Fruit fly (Drosophila melanogaster) whole organism, embryonic: ENCODE results near the gene Dmtn.

ENCODE experiments used
- ATbp ChIP-seq: fragments of 200-800 bp; sonication (Bioruptor generic); optimal IDR thresholded peaks from 2 replicates; lab custom pipeline; 2017; ENCODE audit warnings: missing biosample characterization, mild to moderate bottlenecking, missing genetic modification characterization, missing genetic modification reagents
- Adf1 ChIP-seq: fragments of 200-800 bp; sonication (Bioruptor generic); IDR thresholded peaks from 2 replicates; pipeline ENCODE4 v1.3.6; 2022; ENCODE audit warnings: missing biosample characterization, missing genetic modification characterization
- Asciz ChIP-seq: fragments of 200-800 bp; sonication (Bioruptor generic); optimal IDR thresholded peaks from 2 replicates; lab custom pipeline; 2017; ENCODE audit warnings: missing biosample characterization, mild to moderate bottlenecking, missing genetic modification characterization, missing genetic modification reagents
- B-H2 ChIP-seq: fragments of 200-800 bp; sonication (Bioruptor generic); optimal IDR thresholded peaks from 2 replicates; lab custom pipeline; 2018; ENCODE audit warnings: missing biosample characterization, mild to moderate bottlenecking, missing genetic modification characterization
- C15 ChIP-seq: fragments of 200-800 bp; sonication (Bioruptor generic); IDR thresholded peaks from 3 replicates; pipeline ENCODE4 v1.3.6; 2022; ENCODE audit warnings: missing biosample characterization, missing genetic modification characterization
- CG1024 ChIP-seq: fragments of 200-800 bp; sonication (Bioruptor generic); IDR thresholded peaks from 2 replicates; pipeline ENCODE4 v1.3.6; 2022; ENCODE audit warnings: missing biosample characterization, missing genetic modification characterization
- CG10267 ChIP-seq: fragments of 200-800 bp; sonication (Bioruptor generic); optimal IDR thresholded peaks from 2 replicates; lab custom pipeline; 2018; ENCODE audit warnings: missing biosample characterization, mild to moderate bottlenecking, missing genetic modification characterization, moderate library complexity
- CG13624 ChIP-seq: fragments of 200-800 bp; sonication (Bioruptor generic); optimal IDR thresholded peaks from 2 replicates; lab custom pipeline; 2016; ENCODE audit warnings: missing biosample characterization, missing genetic modification characterization
- CG17912 ChIP-seq: fragments of 200-800 bp; sonication (Bioruptor generic); optimal IDR thresholded peaks from 2 replicates; lab custom pipeline; 2018; ENCODE audit warnings: missing biosample characterization, mild to moderate bottlenecking, missing genetic modification characterization
- CG18011 ChIP-seq: fragments of 200-800 bp; sonication (Bioruptor generic); optimal IDR thresholded peaks from 2 replicates; lab custom pipeline; 2017; ENCODE audit warnings: missing biosample characterization, missing genetic modification characterization, mild to moderate bottlenecking, moderate library complexity, missing genotype
- CG2712 ChIP-seq: fragments of 200-800 bp; optimal IDR thresholded peaks from 3 replicates; lab custom pipeline; 2019; ENCODE audit warnings: missing biosample characterization, mild to moderate bottlenecking, missing genetic modification characterization, moderate library complexity
- CG2875 ChIP-seq: fragments of 200-800 bp; sonication (Bioruptor generic); optimal IDR thresholded peaks from 2 replicates; lab custom pipeline; 2017; ENCODE audit warnings: missing biosample characterization, mild to moderate bottlenecking, missing genetic modification characterization, missing genetic modification reagents
- CG31224 ChIP-seq: fragments of 200-800 bp; sonication (Bioruptor generic); IDR thresholded peaks from 2 replicates; pipeline ENCODE4 v1.3.6; 2022; ENCODE audit warnings: missing biosample characterization, missing genetic modification characterization
- CG32532 ChIP-seq: fragments of 200-800 bp; sonication (Bioruptor generic); IDR thresholded peaks from 2 replicates; pipeline ENCODE4 v1.3.6; 2022; ENCODE audit warnings: missing biosample characterization, missing genetic modification characterization
- CG3847 ChIP-seq: fragments of 200-800 bp; sonication (Bioruptor generic); IDR thresholded peaks from 2 replicates; pipeline ENCODE4 v1.3.6; 2022; ENCODE audit warnings: missing biosample characterization, missing genetic modification characterization
- CG3995 ChIP-seq: fragments of 200-800 bp; sonication (Bioruptor generic); optimal IDR thresholded peaks from 3 replicates; lab custom pipeline; 2016; ENCODE audit warnings: missing biosample characterization, missing genetic modification characterization
- CG42726 ChIP-seq: fragments of 200-800 bp; sonication (Bioruptor generic); IDR thresholded peaks from 2 replicates; pipeline ENCODE4 v1.3.6; 2022; ENCODE audit warnings: missing biosample characterization, missing genetic modification characterization; ENCODE audit not compliant: partially characterized antibody
- CG4424 ChIP-seq: fragments of 200-800 bp; sonication (Bioruptor generic); optimal IDR thresholded peaks from 3 replicates; lab custom pipeline; 2016; ENCODE audit warnings: missing biosample characterization, missing genetic modification characterization
- CG6765 ChIP-seq: fragments of 200-800 bp; sonication (Bioruptor generic); optimal IDR thresholded peaks from 3 replicates; lab custom pipeline; 2017; ENCODE audit warnings: missing biosample characterization, mild to moderate bottlenecking, missing genetic modification characterization
- CG8924 ChIP-seq: fragments of 200-800 bp; optimal IDR thresholded peaks from 3 replicates; lab custom pipeline; 2019; ENCODE audit warnings: missing biosample characterization, mild to moderate bottlenecking, missing genetic modification characterization, moderate library complexity
- CG9609 ChIP-seq: fragments of 200-800 bp; sonication (Bioruptor generic); optimal IDR thresholded peaks from 3 replicates; lab custom pipeline; 2016; ENCODE audit warnings: missing biosample characterization, missing genetic modification characterization
- CG9797 ChIP-seq: fragments of 200-800 bp; sonication (Bioruptor generic); optimal IDR thresholded peaks from 3 replicates; lab custom pipeline; 2018; ENCODE audit warnings: missing biosample characterization, mild to moderate bottlenecking, missing genetic modification characterization
- CTCF ChIP-seq: fragments of 200-800 bp; sonication (Bioruptor generic); optimal IDR thresholded peaks from 2 replicates; lab custom pipeline; 2017; ENCODE audit warnings: missing biosample characterization, mild to moderate bottlenecking, missing genetic modification characterization, moderate library complexity
- CoRest ChIP-seq: fragments of 200-800 bp; sonication (Bioruptor generic); optimal IDR thresholded peaks from 3 replicates; lab custom pipeline; 2018; ENCODE audit warnings: missing biosample characterization, mild to moderate bottlenecking, missing genetic modification characterization, moderate library complexity
- Doc3 ChIP-seq: fragments of 200-800 bp; sonication (Bioruptor generic); IDR thresholded peaks from 3 replicates; pipeline ENCODE4 v1.3.6; 2022; ENCODE audit warnings: missing biosample characterization, missing genetic modification characterization; ENCODE audit not compliant: partially characterized antibody
- Dp ChIP-seq: fragments of 200-800 bp; sonication (Bioruptor generic); optimal IDR thresholded peaks from 2 replicates; lab custom pipeline; 2018; ENCODE audit warnings: missing biosample characterization, mild to moderate bottlenecking, missing genetic modification characterization, moderate library complexity
- Kr ChIP-seq: fragments of 200-800 bp; sonication (Bioruptor generic); optimal IDR thresholded peaks from 2 replicates; lab custom pipeline; 2017; ENCODE audit warnings: missing biosample characterization, mild to moderate bottlenecking, missing genetic modification characterization
- MBD-R2 ChIP-seq: fragments of 200-800 bp; sonication (Bioruptor generic); IDR thresholded peaks from 2 replicates; pipeline ENCODE4 v1.3.6; 2022; ENCODE audit warnings: missing biosample characterization, missing genetic modification characterization
- Mad ChIP-seq: fragments of 200-800 bp; sonication (Bioruptor generic); optimal IDR thresholded peaks from 2 replicates; lab custom pipeline; 2016; ENCODE audit warnings: missing biosample characterization, missing genetic modification characterization
- Nf-YB ChIP-seq: fragments of 200-800 bp; sonication (Bioruptor generic); optimal IDR thresholded peaks from 3 replicates; lab custom pipeline; 2019; ENCODE audit warnings: missing biosample characterization, mild to moderate bottlenecking, missing genetic modification characterization, moderate library complexity
- TFAM ChIP-seq: fragments of 200-800 bp; sonication (Bioruptor generic); optimal IDR thresholded peaks from 2 replicates; lab custom pipeline; 2017; ENCODE audit warnings: missing biosample characterization, missing genetic modification characterization, inconsistent platforms
- Trl ChIP-seq, 3 experiments: fragments of >200 bp in 2 of 3; fragments of 200-800 bp in 1 of 3; sonication (Bioruptor generic) in 1 of 3; optimal IDR thresholded peaks; 2 replicates in 1 of 3; 3 replicates in 2 of 3; lab custom pipeline; 2016 to 2017; ENCODE audit warnings: missing biosample characterization in 1 of 3, missing genetic modification characterization in 1 of 3
- Usf ChIP-seq: fragments of 200-800 bp; sonication (Bioruptor generic); optimal IDR thresholded peaks from 2 replicates; lab custom pipeline; 2017; ENCODE audit warnings: missing genotype, missing biosample characterization, missing genetic modification characterization
- ab ChIP-seq: fragments of 200-800 bp; sonication (Bioruptor generic); optimal IDR thresholded peaks from 2 replicates; lab custom pipeline; 2016; ENCODE audit warnings: missing biosample characterization, missing genetic modification characterization
- bab2 ChIP-seq: fragments of 200-800 bp; sonication (Bioruptor generic); optimal IDR thresholded peaks from 2 replicates; lab custom pipeline; 2016; ENCODE audit warnings: missing biosample characterization, missing genetic modification characterization
- bcd ChIP-seq: fragments of 200-800 bp; sonication (Bioruptor generic); optimal IDR thresholded peaks from 2 replicates; lab custom pipeline; 2017; ENCODE audit warnings: missing biosample characterization, mild to moderate bottlenecking, missing genetic modification characterization
- da ChIP-seq: fragments of 200-800 bp; sonication (Bioruptor generic); optimal IDR thresholded peaks from 2 replicates; lab custom pipeline; 2016; ENCODE audit warnings: missing biosample characterization, missing genetic modification characterization
- ftz-f1 ChIP-seq: fragments of 200-800 bp; sonication (Bioruptor generic); optimal IDR thresholded peaks from 2 replicates; lab custom pipeline; 2016; ENCODE audit warnings: missing biosample characterization, missing genetic modification characterization
- inv ChIP-seq: fragments of 200-800 bp; sonication (Bioruptor generic); IDR thresholded peaks from 2 replicates; pipeline ENCODE4 v1.3.6; 2022; ENCODE audit warnings: missing biosample characterization, missing genetic modification characterization; ENCODE audit not compliant: partially characterized antibody
- lilli ChIP-seq: fragments of 200-800 bp; sonication (Bioruptor generic); optimal IDR thresholded peaks from 3 replicates; lab custom pipeline; 2016; ENCODE audit warnings: missing biosample characterization, missing genetic modification characterization
- mam ChIP-seq: fragments of 200-800 bp; sonication (Bioruptor generic); optimal IDR thresholded peaks from 3 replicates; lab custom pipeline; 2016; ENCODE audit warnings: missing biosample characterization, missing genetic modification characterization
- nerfin-2 ChIP-seq: fragments of 200-800 bp; sonication (Bioruptor generic); IDR thresholded peaks from 2 replicates; pipeline ENCODE4 v1.3.6; 2022; ENCODE audit warnings: missing biosample characterization, missing genetic modification characterization; ENCODE audit not compliant: partially characterized antibody
- odd ChIP-seq: fragments of 200-800 bp; sonication (Bioruptor generic); optimal IDR thresholded peaks from 2 replicates; lab custom pipeline; 2017; ENCODE audit warnings: missing biosample characterization, mild to moderate bottlenecking, missing genetic modification characterization
- onecut ChIP-seq: fragments of 200-800 bp; sonication (Bioruptor generic); IDR thresholded peaks from 2 replicates; pipeline ENCODE4 v1.3.6; 2022; ENCODE audit warnings: missing biosample characterization, missing genetic modification characterization
- pros ChIP-seq: fragments of 200-800 bp; sonication (Bioruptor generic); optimal IDR thresholded peaks from 3 replicates; lab custom pipeline; 2019; ENCODE audit warnings: missing biosample characterization, mild to moderate bottlenecking, missing genetic modification characterization, moderate library complexity
- ranshi ChIP-seq: fragments of 200-800 bp; sonication (Bioruptor generic); IDR thresholded peaks from 2 replicates; pipeline ENCODE4 v1.3.6; 2022; ENCODE audit warnings: missing biosample characterization, missing genetic modification characterization
- repo ChIP-seq: fragments of 200-800 bp; sonication (Bioruptor generic); optimal IDR thresholded peaks from 2 replicates; lab custom pipeline; 2016; ENCODE audit warnings: missing biosample characterization, missing genetic modification characterization
- tna ChIP-seq: fragments of 200-800 bp; sonication (Bioruptor generic); IDR thresholded peaks from 2 replicates; pipeline ENCODE4 v1.3.6; 2022; ENCODE audit warnings: missing biosample characterization, missing genetic modification characterization; ENCODE audit not compliant: partially characterized antibody
- trh ChIP-seq: fragments of 200-800 bp; sonication (Bioruptor generic); optimal IDR thresholded peaks from 2 replicates; lab custom pipeline; 2016; ENCODE audit warnings: missing biosample characterization, missing genetic modification characterization
- zen2 ChIP-seq: fragments of 200-800 bp; sonication (Bioruptor generic); IDR thresholded peaks from 3 replicates; pipeline ENCODE4 v1.3.6; 2022; ENCODE audit warnings: missing biosample characterization, missing genetic modification characterization; ENCODE audit not compliant: partially characterized antibody

Dmtn gene

DNA sequence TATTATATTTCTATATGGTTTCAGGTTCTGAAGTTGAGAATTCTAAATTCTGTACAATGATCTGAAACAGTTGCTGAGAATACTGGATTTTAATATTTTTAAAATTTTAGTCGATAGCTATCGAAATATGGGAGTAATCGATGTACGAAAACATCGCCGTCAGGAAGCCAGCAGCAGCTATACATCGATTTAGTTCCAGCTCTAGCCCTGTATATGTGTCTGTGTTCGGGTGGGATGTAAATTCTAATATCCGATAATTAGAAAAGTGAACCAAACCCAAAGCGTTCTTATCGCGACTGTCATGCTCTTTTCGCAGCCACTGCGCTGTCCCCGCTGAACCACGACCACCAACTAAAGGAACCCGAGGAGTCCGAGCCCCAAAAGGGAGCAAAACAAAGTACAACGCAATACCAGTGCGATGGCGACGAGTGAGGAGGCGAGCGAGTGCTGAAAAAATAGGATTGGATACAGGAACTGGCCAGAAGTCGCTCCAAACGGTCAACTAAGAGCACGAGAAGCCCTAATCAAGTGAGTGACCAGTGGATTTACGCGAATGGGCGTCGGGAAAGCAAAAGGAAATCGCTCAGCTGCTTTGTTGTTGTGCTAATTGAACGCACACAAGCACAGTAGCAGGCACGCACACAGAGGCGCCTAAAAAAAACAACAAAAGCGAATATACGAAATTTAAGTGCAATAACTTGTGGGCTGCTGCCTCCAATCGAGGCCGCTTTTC lies 22.8 kb downstream of the Dmtn start, which contains the start of gene gzl (continued):
- TF ChIP-seq Trl (optimal IDR thresholded peaks at IDR 0.05; lab: Kevin White, UChicago) (no peak), Trl (GFP tag; optimal IDR thresholded peaks at IDR 0.05; lab: Kevin White, UChicago) (no peak), B-H2 (GFP tag; lab: Kevin White, UChicago) (peak; percentile 58), Doc3 (GFP tag; lab: Robert Waterston, UW) (peak; percentile 92), CoRest (tag; lab: Kevin White, UChicago) (peak; percentile 27), odd (no peak), mam (no peak), CG2712 (peak; percentile 15), CG3847 (no peak), Adf1 (peak; percentile 30; the same call in 1 of the 2 replicates), onecut (no peak), CG2875 (no peak), ab (GFP tag; lab: Kevin White, UChicago) (no peak), inv (GFP tag; lab: Robert Waterston, UW) (peak; percentile 96), bab2 (GFP tag; lab: Kevin White, UChicago) (no peak), MBD-R2 (GFP tag; lab: Robert Waterston, UW) (peak; percentile 64), zen2 (peak; percentile 97), CG10267 (tag; lab: Kevin White, UChicago) (peak; percentile 39), CG4424 (GFP tag; lab: Kevin White, UChicago) (no peak), CG17912 (GFP tag; lab: Kevin White, UChicago) (peak; percentile 1), repo (GFP tag; lab: Kevin White, UChicago) (no peak), Kr (GFP tag; lab: Kevin White, UChicago) (no peak), CG42726 (GFP tag; lab: Robert Waterston, UW) (peak; percentile 97), CTCF (GFP tag; lab: Kevin White, UChicago) (no peak), pros (GFP tag; lab: Kevin White, UChicago) (no peak), CG9797 (GFP tag; lab: Kevin White, UChicago) (peak; percentile 30), da (GFP tag; lab: Kevin White, UChicago) (no peak), trh (no peak), ranshi (GFP tag; lab: Robert Waterston, UW) (no peak), ftz-f1 (GFP tag; lab: Kevin White, UChicago) (no peak), CG32532 (GFP tag; lab: Robert Waterston, UW) (0 out of 2 replicates have a peak, but pooled peaks have one; percentile 16), tna (GFP tag; lab: Robert Waterston, UW) (peak; percentile 97), Asciz (no peak), lilli (GFP tag; lab: Kevin White, UChicago) (peak; percentile 23), Usf (GFP tag; lab: Kevin White, UChicago) (no peak), CG9609 (GFP tag; lab: Kevin White, UChicago) (no peak), Mad (no peak), CG31224 (GFP tag; lab: Robert Waterston, UW) (no peak), C15 (GFP tag; lab: Robert Waterston, UW) (no peak), CG13624 (GFP tag; lab: Kevin White, UChicago) (peak; percentile 49), nerfin-2 (GFP tag; lab: Robert Waterston, UW) (peak; percentile 94), bcd (GFP tag; lab: Kevin White, UChicago) (no peak), Dp (peak; percentile 64), CG8924 (tag; lab: Kevin White, UChicago) (no peak), Nf-YB (GFP tag; lab: Kevin White, UChicago) (no peak), CG6765 (GFP tag; lab: Kevin White, UChicago) (no peak), CG3995 (GFP tag; lab: Kevin White, UChicago) (peak; percentile 93), TFAM (no peak), CG18011 (GFP tag; lab: Kevin White, UChicago) (no peak), CG1024 (GFP tag; lab: Robert Waterston, UW) (no peak), ATbp (GFP tag; lab: Kevin White, UChicago) (no peak)
